Worm (Caenorhabditis elegans): Measurements from ENCODE around the gene sra-31.

DNA sequence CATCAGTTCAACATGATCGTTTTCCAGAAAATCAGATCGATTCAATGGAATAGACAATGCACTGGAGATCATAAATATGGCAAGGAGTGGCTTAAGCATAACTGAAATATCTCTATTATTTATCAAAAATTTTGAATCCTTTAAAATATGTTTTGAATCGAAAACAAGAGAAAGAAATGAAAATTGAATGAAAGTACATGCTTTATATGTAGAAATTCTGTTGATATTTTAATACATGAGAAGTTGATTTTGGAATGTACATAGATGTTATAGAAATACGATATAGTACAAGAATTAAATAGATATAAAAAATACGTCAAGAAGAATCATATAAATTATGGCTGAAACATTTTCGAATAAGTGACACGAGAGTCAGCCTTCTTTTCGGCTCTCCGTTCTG is 14.0 kb upstream of the sra-31 start, which contains the start of gene C56C10.9:
- no peak for TF ChIP-seq mep-1 (tag; optimal IDR thresholded peaks at IDR 0.05)
- TF ChIP-seq snpc-4 (tag; optimal IDR thresholded peaks at IDR 0.05): no peak
- TF ChIP-seq elt-3 (tag; optimal IDR thresholded peaks at IDR 0.05): no peak
- TF ChIP-seq elt-2 (tag; optimal IDR thresholded peaks at IDR 0.05): no peak

All from whole organism, L1 larva.